Fruit fly (Drosophila melanogaster): ENCODE data around the gene Unc-115b.

- TF ChIP-seq Blimp-1 (GFP tag; optimal IDR thresholded peaks at IDR 0.05) (no peak), CG11902 (GFP tag; optimal IDR thresholded peaks at IDR 0.05) (no peak), CG8632 (GFP tag; optimal IDR thresholded peaks at IDR 0.05) (no peak), Eip75B (GFP tag; optimal IDR thresholded peaks at IDR 0.05) (no peak)
Measured at dm6 chr3R:9710228-9710627, 17.7 kb upstream of the Unc-115b start.

Data from whole organism, prepupa.